Worm (Caenorhabditis elegans): ENCODE measurements around the gene ZC395.11.

The ZC395.11 gene

ce11 chrIII:5286205-5286604 lies at the start of gene ZC395.11:
Gene ZC395.11, minus strand, starts transcription at chrIII:5286305.
- TF ChIP-seq tbx-2 (tag; optimal IDR thresholded peaks at IDR 0.05), result no peak
- TF ChIP-seq tbx-7 (tag; optimal IDR thresholded peaks at IDR 0.05), result no peak
- TF ChIP-seq ets-4 (tag; optimal IDR thresholded peaks at IDR 0.05), result no peak
- TF ChIP-seq eyg-1 (tag; optimal IDR thresholded peaks at IDR 0.05), result no peak
- no peak for TF ChIP-seq ceh-6 (GFP tag; optimal IDR thresholded peaks at IDR 0.05)
- TF ChIP-seq ahr-1 (tag; optimal IDR thresholded peaks at IDR 0.05), result no peak
- TF ChIP-seq hlh-15 (tag; optimal IDR thresholded peaks at IDR 0.05), result no peak

ce11 chrIII:5334517-5335049 lies 48.5 kb upstream of the ZC395.11 start:
- TF ChIP-seq hlh-8 (tag; optimal IDR thresholded peaks at IDR 0.05) (no peak), fkh-10 (GFP tag; optimal IDR thresholded peaks at IDR 0.05) (no peak), ceh-18 (tag; optimal IDR thresholded peaks at IDR 0.05) (peak; percentile 40), elt-4 (tag; optimal IDR thresholded peaks at IDR 0.05) (peak; percentile 47)

- no peak for TF ChIP-seq nhr-11 (tag; optimal IDR thresholded peaks at IDR 0.05)
- no peak for TF ChIP-seq pros-1 (tag; optimal IDR thresholded peaks at IDR 0.05)
- no peak for TF ChIP-seq ceh-9 (tag; optimal IDR thresholded peaks at IDR 0.05)
- no peak for TF ChIP-seq tbx-2 (tag; optimal IDR thresholded peaks at IDR 0.05)
- TF ChIP-seq ets-4 (tag; optimal IDR thresholded peaks at IDR 0.05), result no peak
- TF ChIP-seq ceh-2 (tag; optimal IDR thresholded peaks at IDR 0.05), result no peak
- no peak for TF ChIP-seq ceh-24 (tag; optimal IDR thresholded peaks at IDR 0.05)
- TF ChIP-seq ceh-45 (GFP tag; IDR thresholded peaks at IDR 0.05), result no peak
- no peak for TF ChIP-seq ceh-14 (tag; optimal IDR thresholded peaks at IDR 0.05)
- TF ChIP-seq sox-2 (GFP tag; IDR thresholded peaks at IDR 0.05), result no peak
- TF ChIP-seq unc-86 (tag; optimal IDR thresholded peaks at IDR 0.05), result no peak
- no peak for TF ChIP-seq ahr-1 (tag; optimal IDR thresholded peaks at IDR 0.05)
- no peak for TF ChIP-seq ceh-18 (tag; optimal IDR thresholded peaks at IDR 0.05)
- TF ChIP-seq fax-1 (tag; optimal IDR thresholded peaks at IDR 0.05), result no peak
- TF ChIP-seq eyg-1 (tag; optimal IDR thresholded peaks at IDR 0.05), result no peak
- no peak for TF ChIP-seq pat-9 (tag; optimal IDR thresholded peaks at IDR 0.05)
- no peak for TF ChIP-seq fkh-10 (GFP tag; optimal IDR thresholded peaks at IDR 0.05)
These were observed 43.3 kb upstream of the ZC395.11 start for ce11 chrIII:5329372-5329771.

- no peak for TF ChIP-seq unc-3 (GFP tag; conservative IDR thresholded peaks at IDR 0.05)
- no peak for TF ChIP-seq unc-3 (tag; optimal IDR thresholded peaks at IDR 0.05)
- no peak for TF ChIP-seq hlh-30 (tag; optimal IDR thresholded peaks at IDR 0.05; ENCODE audit: insufficient read depth)
- no peak for TF ChIP-seq gmeb-2 (tag; optimal IDR thresholded peaks at IDR 0.05)
- TF ChIP-seq elt-4 (tag; optimal IDR thresholded peaks at IDR 0.05), result no peak
- TF ChIP-seq hlh-13 (GFP tag; optimal IDR thresholded peaks at IDR 0.05), result no peak
- no peak for TF ChIP-seq ztf-16 (tag; optimal IDR thresholded peaks at IDR 0.05)
- no peak for TF ChIP-seq lim-6 (tag; optimal IDR thresholded peaks at IDR 0.05)
- no peak for TF ChIP-seq ceh-24 (tag; optimal IDR thresholded peaks at IDR 0.05)
- TF ChIP-seq ets-4 (tag; optimal IDR thresholded peaks at IDR 0.05), result no peak
- TF ChIP-seq pqm-1 (tag; optimal IDR thresholded peaks at IDR 0.05), result no peak
- TF ChIP-seq lin-11 (tag; optimal IDR thresholded peaks at IDR 0.05), result no peak
- no peak for TF ChIP-seq mec-3 (tag; optimal IDR thresholded peaks at IDR 0.05; ENCODE audit: borderline replicate concordance)
- no peak for TF ChIP-seq ceh-2 (tag; optimal IDR thresholded peaks at IDR 0.05)
- no peak for TF ChIP-seq ceh-30 (tag; optimal IDR thresholded peaks at IDR 0.05)
- no peak for TF ChIP-seq fax-1 (tag; optimal IDR thresholded peaks at IDR 0.05)
- no peak for TF ChIP-seq pat-9 (tag; optimal IDR thresholded peaks at IDR 0.05)
- no peak for TF ChIP-seq dve-1 (tag; optimal IDR thresholded peaks at IDR 0.05)
- TF ChIP-seq unc-55 (GFP tag; optimal IDR thresholded peaks at IDR 0.05), result no peak
These were observed 40.2 kb upstream of the ZC395.11 start, which contains the start of gene sorf-2 for ce11 chrIII:5326323-5326722. Gene sorf-2, plus strand, starts transcription at chrIII:5326623.

DNA sequence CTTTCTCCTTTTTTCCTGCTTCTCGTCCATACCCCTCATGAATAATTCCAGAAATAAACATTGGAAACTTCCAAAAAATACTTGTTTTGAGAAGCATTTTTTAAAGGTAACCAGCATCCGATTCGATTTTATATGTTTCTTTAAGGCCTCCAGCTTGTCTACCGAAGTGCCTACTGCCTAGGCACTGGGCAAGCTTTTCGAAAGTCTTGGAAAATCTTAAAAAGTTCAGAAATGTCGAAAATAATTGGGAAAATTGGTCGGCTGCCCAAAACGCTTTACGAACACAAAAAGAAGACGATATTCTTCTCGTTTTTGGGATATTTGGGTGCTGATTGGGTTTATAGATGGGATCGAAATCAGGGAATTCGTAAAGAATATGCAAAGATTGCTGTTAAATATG lies 35.6 kb upstream of the ZC395.11 start, which contains the start of gene F52C9.3:
Gene F52C9.3 (plus strand): TSS at position 225 of the 400 bp plus-strand sequence.
- no peak for TF ChIP-seq unc-42 (tag; optimal IDR thresholded peaks at IDR 0.05)
- TF ChIP-seq ceh-31 (tag; optimal IDR thresholded peaks at IDR 0.05), result no peak
- TF ChIP-seq ceh-30 (tag; optimal IDR thresholded peaks at IDR 0.05), result no peak
- no peak for TF ChIP-seq fkh-6 (tag; optimal IDR thresholded peaks at IDR 0.05)
- TF ChIP-seq hlh-8 (tag; optimal IDR thresholded peaks at IDR 0.05), result no peak
- no peak for TF ChIP-seq C08G9.2 (tag; optimal IDR thresholded peaks at IDR 0.05)
- no peak for TF ChIP-seq tbx-7 (tag; optimal IDR thresholded peaks at IDR 0.05)
- no peak for TF ChIP-seq unc-3 (GFP tag; conservative IDR thresholded peaks at IDR 0.05)
- TF ChIP-seq unc-3 (tag; optimal IDR thresholded peaks at IDR 0.05), result no peak
- TF ChIP-seq ceh-22 (tag; optimal IDR thresholded peaks at IDR 0.05), result no peak
- no peak for TF ChIP-seq ceh-9 (tag; optimal IDR thresholded peaks at IDR 0.05)
- no peak for TF ChIP-seq sdc-2 (tag; optimal IDR thresholded peaks at IDR 0.05)
- no peak for TF ChIP-seq fax-1 (tag; optimal IDR thresholded peaks at IDR 0.05)
- TF ChIP-seq hlh-30 (tag; optimal IDR thresholded peaks at IDR 0.05; ENCODE audit: insufficient read depth), result no peak
- no peak for TF ChIP-seq pros-1 (tag; optimal IDR thresholded peaks at IDR 0.05)
- TF ChIP-seq sox-2 (GFP tag; IDR thresholded peaks at IDR 0.05), result no peak
- TF ChIP-seq pha-2 (tag; optimal IDR thresholded peaks at IDR 0.05), result no peak
- no peak for TF ChIP-seq Y22D7AL.16 (tag; optimal IDR thresholded peaks at IDR 0.05)
- TF ChIP-seq ceh-2 (tag; optimal IDR thresholded peaks at IDR 0.05), result no peak

Data from whole organism, late embryonic.